Worm (Caenorhabditis elegans): ENCODE results near the gene T08D10.5.
A peak's percentile ranks its signal among the peaks of the same experiment; 100 is the strongest.

The T08D10.5 gene

ce11 chrX:12004925-12005324, 47.6 kb downstream of the T08D10.5 start:
- TF ChIP-seq nhr-77 (tag; optimal IDR thresholded peaks at IDR 0.05) (no peak), nhr-237 (tag; optimal IDR thresholded peaks at IDR 0.05) (no peak), pqm-1 (tag; optimal IDR thresholded peaks at IDR 0.05) (peak; percentile 40), elt-2 (tag; optimal IDR thresholded peaks at IDR 0.05) (peak; percentile 70), jun-1 (tag; optimal IDR thresholded peaks at IDR 0.05) (peak; percentile 1)

- TF ChIP-seq nfya-1 (tag; optimal IDR thresholded peaks at IDR 0.05; ENCODE audit: insufficient read depth) (no peak), ceh-16 (tag; optimal IDR thresholded peaks at IDR 0.05) (no peak), fos-1 (tag; optimal IDR thresholded peaks at IDR 0.05) (no peak), elt-1 (tag; optimal IDR thresholded peaks at IDR 0.05) (no peak), nhr-11 (tag; optimal IDR thresholded peaks at IDR 0.05) (no peak), nhr-237 (tag; optimal IDR thresholded peaks at IDR 0.05) (no peak), elt-2 (tag; optimal IDR thresholded peaks at IDR 0.05) (no peak), mml-1 (tag; optimal IDR thresholded peaks at IDR 0.05) (no peak), fkh-2 (tag; optimal IDR thresholded peaks at IDR 0.05) (no peak), unc-62 (GFP tag; optimal IDR thresholded peaks at IDR 0.05) (no peak), mdl-1 (tag; optimal IDR thresholded peaks at IDR 0.05) (no peak), ceh-28 (tag; optimal IDR thresholded peaks at IDR 0.05) (no peak)
Observed at ce11 chrX:12005499-12005959, 48.2 kb downstream of the T08D10.5 start, which contains the start of gene sma-5. TSS of gene sma-5 (minus strand) at chrX:12005549.

ce11 chrX:12006470-12006869, 49.1 kb downstream of the T08D10.5 start:
- TF ChIP-seq elt-2 (tag; optimal IDR thresholded peaks at IDR 0.05) (peak; percentile 8), fkh-2 (tag; optimal IDR thresholded peaks at IDR 0.05) (no peak)

- TF ChIP-seq R02D3.7 (tag; optimal IDR thresholded peaks at IDR 0.05), result no peak
- TF ChIP-seq nhr-25 (tag; optimal IDR thresholded peaks at IDR 0.05), result peak; percentile 29
- TF ChIP-seq zag-1 (tag; optimal IDR thresholded peaks at IDR 0.05), result no peak
Observed at ce11 chrX:12007905-12008466, 50.6 kb downstream of the T08D10.5 start.

All from whole organism, L3 larva.